Fruit fly (Drosophila melanogaster): ENCODE results near the gene Wnt5.

DNA sequence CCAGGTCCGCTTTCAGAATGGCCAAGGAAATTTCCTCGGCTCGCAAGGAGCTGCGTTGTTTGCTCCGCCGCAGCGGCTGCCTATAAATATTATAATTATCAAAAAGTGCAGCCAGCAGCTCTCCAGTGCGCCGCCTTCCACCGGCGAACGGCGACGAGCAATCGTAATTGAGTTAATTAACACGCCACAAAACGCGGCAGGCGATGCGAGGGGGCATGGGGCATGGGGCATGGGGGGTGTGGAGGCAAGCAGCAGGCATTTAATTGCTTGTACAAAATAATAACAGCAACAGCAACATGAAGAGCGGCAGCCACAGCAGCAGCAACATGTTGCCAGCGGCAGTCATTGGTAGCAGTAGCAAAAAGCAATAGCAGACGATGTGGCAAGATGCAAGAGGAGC, 45.5 kb upstream of the Wnt5 start:
- TF ChIP-seq psq (optimal IDR thresholded peaks at IDR 0.05) (no peak), pan (optimal IDR thresholded peaks at IDR 0.05) (no peak), Dll (optimal IDR thresholded peaks at IDR 0.05) (no peak), CG8478 (optimal IDR thresholded peaks at IDR 0.05) (no peak)
